Worm (Caenorhabditis elegans): Measurements from ENCODE around the gene wee-1.3.

DNA sequence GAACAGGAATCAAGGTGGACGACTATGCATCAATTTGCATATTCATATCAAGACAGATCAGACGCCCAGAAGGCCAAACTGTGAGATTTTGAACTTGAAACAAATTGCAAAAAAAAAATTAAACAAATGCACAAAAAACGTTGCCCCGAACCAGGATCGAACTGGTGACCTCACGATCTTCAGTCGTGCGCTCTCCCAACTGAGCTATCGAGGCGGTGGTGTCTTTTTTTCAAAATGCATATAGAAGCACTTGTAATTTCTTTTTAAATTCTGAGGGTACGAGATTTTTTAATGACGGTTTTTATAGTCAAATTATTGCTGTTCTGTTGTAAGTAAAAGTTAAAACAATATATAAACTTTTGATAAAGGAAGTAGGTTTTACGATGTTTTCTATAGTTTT lies 3.2 kb downstream of the wee-1.3 start:
- TF ChIP-seq ama-1 (optimal IDR thresholded peaks at IDR 0.05) (no peak), hmbx-1 (tag; optimal IDR thresholded peaks at IDR 0.05) (no peak), flt-1 (GFP tag; IDR thresholded peaks at IDR 0.05) (no peak), tra-4 (tag; optimal IDR thresholded peaks at IDR 0.05) (no peak), B0310.2 (tag; optimal IDR thresholded peaks at IDR 0.05) (no peak), ceh-13 (GFP tag; optimal IDR thresholded peaks at IDR 0.05) (no peak), F13C5.2 (tag; optimal IDR thresholded peaks at IDR 0.05) (no peak), pes-1 (GFP tag; IDR thresholded peaks at IDR 0.05) (no peak), sea-1 (GFP tag; conservative IDR thresholded peaks at IDR 0.05) (0 out of 2 replicates have a peak, but pooled peaks have one; percentile 28), aly-1 (tag; optimal IDR thresholded peaks at IDR 0.05) (no peak), tbx-37 (GFP tag; conservative IDR thresholded peaks at IDR 0.05) (no peak), ceh-36 (tag; optimal IDR thresholded peaks at IDR 0.05) (no peak)
